Worm (Caenorhabditis elegans) whole organism, L4 larva: Measurements from ENCODE around the gene E04F6.9.

ENCODE experiments used
- F44E2.7 ChIP-seq: fragments of 200-800 bp; sonication (Bioruptor generic); IDR thresholded peaks from 2 replicates; pipeline ENCODE4 v2.1.2; 2022; ENCODE audit warnings: missing genetic modification characterization, missing compliant biosample characterization
- ZK546.5 ChIP-seq, 2 experiments: sonication (generic microtip); optimal IDR thresholded peaks; 2 replicates each; lab custom pipeline; 2017; ENCODE audit warnings: missing biosample characterization in 2 of 2, missing genetic modification characterization in 2 of 2
- ceh-82 ChIP-seq: sonication (generic microtip); optimal IDR thresholded peaks from 2 replicates; lab custom pipeline; 2017; ENCODE audit warnings: missing biosample characterization, missing genetic modification characterization
- egl-27 ChIP-seq: sonication (generic microtip); optimal IDR thresholded peaks from 3 replicates; lab custom pipeline; 2017; ENCODE audit warnings: missing biosample characterization, missing genetic modification reagents, missing genetic modification characterization
- fos-1 ChIP-seq: fragments of 150-350 bp; optimal IDR thresholded peaks from 2 replicates; lab custom pipeline; 2014; ENCODE audit warnings: missing biosample characterization, missing genetic modification characterization
- hlh-30 ChIP-seq: sonication (generic microtip); optimal IDR thresholded peaks from 2 replicates; lab custom pipeline; 2017; ENCODE audit warnings: antibody characterized with exemption, mild to moderate bottlenecking, missing genetic modification characterization, missing compliant biosample characterization; ENCODE audit not compliant: insufficient read depth
- lir-3 ChIP-seq: sonication (generic microtip); optimal IDR thresholded peaks from 2 replicates; lab custom pipeline; 2016; ENCODE audit warnings: mild to moderate bottlenecking, missing genetic modification characterization, missing compliant biosample characterization
- nhr-237 ChIP-seq: sonication (generic microtip); optimal IDR thresholded peaks from 2 replicates; lab custom pipeline; 2017; ENCODE audit warnings: missing biosample characterization, missing genetic modification characterization
- nhr-41 ChIP-seq: fragments of 200-800 bp; sonication (Bioruptor generic); IDR thresholded peaks from 2 replicates; pipeline ENCODE4 v1.3.6; 2022; ENCODE audit warnings: missing genetic modification reagents, missing genetic modification characterization, missing compliant biosample characterization
- nhr-76 ChIP-seq: fragments of 150-350 bp; optimal IDR thresholded peaks from 2 replicates; lab custom pipeline; 2014; ENCODE audit warnings: missing biosample characterization, missing genetic modification characterization
- pqm-1 ChIP-seq: sonication (generic microtip); optimal IDR thresholded peaks from 2 replicates; lab custom pipeline; 2017; ENCODE audit warnings: missing biosample characterization, missing genetic modification characterization
- ztf-11 ChIP-seq: fragments of 150-350 bp; optimal IDR thresholded peaks from 2 replicates; lab custom pipeline; 2014; ENCODE audit warnings: missing biosample characterization, missing genetic modification characterization

DNA sequence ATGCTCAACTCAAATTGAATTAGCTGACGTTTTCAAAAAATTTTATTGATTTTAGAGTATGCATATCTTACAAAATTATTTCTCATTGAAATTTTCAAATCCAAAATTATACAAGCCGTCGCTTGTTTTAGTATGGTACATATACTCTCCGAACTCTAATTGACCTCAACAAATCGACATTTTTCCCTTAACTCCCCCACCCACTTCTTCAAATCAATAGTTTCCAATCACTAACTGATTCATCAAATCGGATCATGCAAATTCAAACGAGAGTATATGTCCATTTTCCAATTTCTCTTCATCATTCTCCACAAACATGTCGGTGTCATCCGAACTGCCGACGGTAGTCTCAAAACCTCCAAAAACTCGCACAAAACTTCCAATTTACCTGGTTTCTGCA is 22.8 kb downstream of the E04F6.9 start, which contains the start of gene E04F6.4:
- no peak for TF ChIP-seq lir-3 (tag; lab: Kevin White, UChicago)
- TF ChIP-seq egl-27 (tag; lab: Kevin White, UChicago): no peak
- no peak for TF ChIP-seq pqm-1 (tag; lab: Kevin White, UChicago)
- no peak for TF ChIP-seq nhr-76 (tag; lab: Kevin White, UChicago)
- TF ChIP-seq ZK546.5 (tag; optimal IDR thresholded peaks at IDR 0.05; lab: Kevin White, UChicago): no peak
- TF ChIP-seq nhr-237: no peak
- no peak for TF ChIP-seq F44E2.7 (GFP tag; lab: Robert Waterston, UW)
- no peak for TF ChIP-seq fos-1
- TF ChIP-seq ceh-82 (tag; lab: Kevin White, UChicago): no peak
- TF ChIP-seq hlh-30 (tag; lab: Kevin White, UChicago): no peak
- TF ChIP-seq nhr-41: no peak
- no peak for TF ChIP-seq ztf-11
